Fruit fly (Drosophila melanogaster): ENCODE data around the gene gudu.

DNA sequence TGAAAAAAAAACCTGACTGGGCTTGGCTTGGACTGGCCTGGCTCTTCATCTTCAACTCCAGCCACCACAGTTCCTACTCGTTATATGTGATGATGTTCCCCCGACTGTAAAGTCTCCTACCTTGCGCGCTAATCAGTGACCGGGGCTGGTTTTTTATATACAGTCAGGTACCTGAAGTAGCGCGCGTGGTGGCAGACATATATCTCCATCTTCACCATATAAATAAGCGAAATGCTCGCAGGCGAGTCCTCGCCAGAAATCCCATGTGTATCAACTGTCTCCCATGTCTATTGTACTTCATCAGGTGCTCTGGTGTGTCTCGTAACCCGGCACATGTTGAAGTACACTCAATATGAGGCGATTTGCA, 37.4 kb downstream of the gudu start:
- no peak for TF ChIP-seq Ets97D (GFP tag; optimal IDR thresholded peaks at IDR 0.05)
- TF ChIP-seq CG1647 (GFP tag; optimal IDR thresholded peaks at IDR 0.05) = no peak
- TF ChIP-seq CG4854 (GFP tag; optimal IDR thresholded peaks at IDR 0.05) = no peak
- TF ChIP-seq Dip2 (GFP tag; IDR thresholded peaks at IDR 0.05) = no peak
- TF ChIP-seq CG13296 (GFP tag; optimal IDR thresholded peaks at IDR 0.05) = no peak
- TF ChIP-seq CG15269 (tag; optimal IDR thresholded peaks at IDR 0.05) = no peak
- TF ChIP-seq gcm (GFP tag; optimal IDR thresholded peaks at IDR 0.05) = no peak
- TF ChIP-seq CG14710 (tag; optimal IDR thresholded peaks at IDR 0.05) = no peak
- no peak for TF ChIP-seq br (optimal IDR thresholded peaks at IDR 0.05)
- no peak for TF ChIP-seq lbe (GFP tag; optimal IDR thresholded peaks at IDR 0.05)
- TF ChIP-seq NK7.1 (GFP tag; optimal IDR thresholded peaks at IDR 0.05) = no peak

All from whole organism, embryonic.